Worm (Caenorhabditis elegans): ENCODE data around the gene acl-4.

DNA sequence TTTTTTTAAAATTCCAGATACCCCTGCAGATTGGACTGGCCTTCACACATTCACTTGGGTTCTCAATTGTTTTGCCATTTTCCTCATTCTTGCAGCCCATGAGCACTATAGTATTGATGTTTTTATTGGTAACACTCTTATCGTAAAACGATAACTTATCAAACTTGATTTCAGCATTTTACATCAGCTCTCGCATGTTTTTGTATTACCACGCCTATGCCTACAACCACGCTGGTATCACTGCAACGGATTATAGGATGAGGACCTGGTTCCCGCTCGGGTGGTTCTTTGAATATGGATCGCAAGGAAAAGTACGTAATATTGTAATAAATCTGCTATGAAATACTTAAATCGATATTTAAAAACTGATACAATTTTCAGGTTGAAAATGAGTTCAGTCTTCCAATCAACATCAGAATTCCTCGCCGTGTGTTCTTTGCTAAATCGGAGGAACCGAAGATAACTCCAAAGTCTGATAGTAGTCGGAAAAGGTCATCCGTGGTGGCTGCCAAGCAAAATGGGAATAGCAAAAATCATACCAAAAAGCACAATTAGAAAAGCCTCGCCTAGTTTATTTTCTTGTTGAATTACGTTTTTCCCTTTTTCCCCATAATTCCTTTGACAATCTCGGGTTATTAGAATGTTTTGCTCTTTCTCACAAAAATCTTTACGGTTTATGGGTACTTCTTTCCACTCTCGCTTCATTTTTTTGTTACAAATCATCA lies 40.5 kb upstream of the acl-4 start:
- no peak for TF ChIP-seq dve-1 (tag; optimal IDR thresholded peaks at IDR 0.05)
- no peak for TF ChIP-seq hlh-6 (tag; optimal IDR thresholded peaks at IDR 0.05)
- TF ChIP-seq fkh-10 (GFP tag; optimal IDR thresholded peaks at IDR 0.05): no peak
- no peak for TF ChIP-seq pqm-1 (tag; optimal IDR thresholded peaks at IDR 0.05)
- no peak for TF ChIP-seq ama-1 (optimal IDR thresholded peaks at IDR 0.05)
- no peak for TF ChIP-seq Y22D7AL.16 (tag; optimal IDR thresholded peaks at IDR 0.05)
- TF ChIP-seq elt-2 (tag; optimal IDR thresholded peaks at IDR 0.05): no peak
- TF ChIP-seq nfya-1 (tag; optimal IDR thresholded peaks at IDR 0.05): no peak
- no peak for TF ChIP-seq ttx-3 (tag; optimal IDR thresholded peaks at IDR 0.05)
- TF ChIP-seq F13H6.1 (tag; optimal IDR thresholded peaks at IDR 0.05): no peak
- no peak for TF ChIP-seq unc-86 (tag; optimal IDR thresholded peaks at IDR 0.05)
- TF ChIP-seq ceh-18 (tag; optimal IDR thresholded peaks at IDR 0.05): no peak

All from whole organism, late embryonic.